Fruit fly (Drosophila melanogaster): ENCODE data around the gene CG42507.

DNA sequence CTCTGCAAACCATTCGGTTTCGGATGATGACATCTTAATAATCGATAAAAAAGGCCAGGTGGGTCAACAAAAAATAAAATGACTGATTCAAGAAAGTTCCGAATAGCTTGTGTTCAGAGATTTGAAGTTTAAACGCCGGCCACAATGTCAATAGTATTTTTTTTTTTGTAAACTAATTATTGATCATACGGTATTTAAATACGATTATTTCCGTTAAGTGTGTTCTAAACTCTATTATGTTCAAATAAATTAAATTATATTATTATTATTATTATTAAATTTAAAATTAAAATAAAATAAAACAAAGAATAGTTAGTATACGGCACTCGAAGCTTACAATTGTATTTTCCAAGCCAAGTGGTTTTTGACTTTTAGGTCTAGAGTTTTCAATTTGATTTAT, 24.3 kb downstream of the CG42507 start, which contains the start of gene CG13471:
- TF ChIP-seq Dfd (GFP tag; optimal IDR thresholded peaks at IDR 0.05), result no peak
- TF ChIP-seq rgr (GFP tag; optimal IDR thresholded peaks at IDR 0.05), result no peak
- no peak for TF ChIP-seq dmrt93B (GFP tag; optimal IDR thresholded peaks at IDR 0.05)
- TF ChIP-seq br (GFP tag; optimal IDR thresholded peaks at IDR 0.05), result no peak
- no peak for TF ChIP-seq Abd-B (GFP tag; optimal IDR thresholded peaks at IDR 0.05)
